Fruit fly (Drosophila melanogaster) whole organism, wandering third instar larva: ENCODE results near the gene ND-15.

ENCODE experiments used
- CG32264 ChIP-seq: fragments of 200-800 bp; sonication (Bioruptor generic); optimal IDR thresholded peaks from 2 replicates; lab custom pipeline; 2016; ENCODE audit warnings: missing biosample characterization, missing genetic modification characterization
- Dfd ChIP-seq: fragments of >200 bp; optimal IDR thresholded peaks from 2 replicates; lab custom pipeline; 2017; ENCODE audit warnings: missing biosample characterization, missing genetic modification characterization
- HLH106 ChIP-seq: fragments of 200-800 bp; optimal IDR thresholded peaks from 3 replicates; lab custom pipeline; 2019; ENCODE audit warnings: missing biosample characterization, mild to moderate bottlenecking, missing genetic modification characterization, moderate library complexity
- h ChIP-seq: fragments of 200-800 bp; sonication (Bioruptor generic); optimal IDR thresholded peaks from 3 replicates; lab custom pipeline; 2016; ENCODE audit warnings: missing biosample characterization, mild to moderate bottlenecking, missing genetic modification characterization
- pan ChIP-seq: fragments of >200 bp; optimal IDR thresholded peaks from 2 replicates; lab custom pipeline; 2017

dm6 chr2L:140849-141248 lies 26.3 kb downstream of the ND-15 start, which contains the start of the genes CG31975 and ovm:
- TF ChIP-seq HLH106 (tag; lab: Kevin White, UChicago) (no peak), Dfd (GFP tag; lab: Kevin White, UChicago) (no peak), pan (lab: Kevin White, UChicago) (no peak), CG32264 (GFP tag; lab: Kevin White, UChicago) (no peak), h (no peak)
